Fruit fly (Drosophila melanogaster) whole organism, embryonic: ENCODE measurements around the gene Ekar.

Experiments
- CG10431 ChIP-seq: fragments of 200-800 bp; sonication (Bioruptor generic); optimal IDR thresholded peaks from 3 replicates; lab custom pipeline; 2018; ENCODE audit warnings: missing biosample characterization, mild to moderate bottlenecking, missing genetic modification characterization
- CG11723 ChIP-seq: fragments of 200-800 bp; sonication (Bioruptor generic); optimal IDR thresholded peaks from 2 replicates; lab custom pipeline; 2017; ENCODE audit warnings: missing biosample characterization, mild to moderate bottlenecking, missing genetic modification characterization
- CG12659 ChIP-seq: fragments of 200-800 bp; sonication (Bioruptor generic); optimal IDR thresholded peaks from 3 replicates; lab custom pipeline; 2017; ENCODE audit warnings: mild to moderate bottlenecking, missing biosample characterization, missing genetic modification reagents, missing genetic modification characterization
- CG13894 ChIP-seq: fragments of 200-800 bp; sonication (Bioruptor generic); optimal IDR thresholded peaks from 3 replicates; lab custom pipeline; 2018; ENCODE audit warnings: missing biosample characterization, mild to moderate bottlenecking, missing genetic modification characterization, moderate library complexity
- CG14050 ChIP-seq: fragments of 200-800 bp; sonication (Bioruptor generic); IDR thresholded peaks from 3 replicates; pipeline ENCODE4 v1.3.6; 2022; ENCODE audit warnings: missing biosample characterization, missing genetic modification characterization
- CG14667 ChIP-seq: fragments of 200-800 bp; sonication (Bioruptor generic); IDR thresholded peaks from 2 replicates; pipeline ENCODE4 v1.3.6; 2022; ENCODE audit warnings: missing biosample characterization, missing genetic modification characterization
- CG15696 ChIP-seq: fragments of 200-800 bp; sonication (Bioruptor generic); optimal IDR thresholded peaks from 2 replicates; lab custom pipeline; 2019; ENCODE audit warnings: missing biosample characterization, mild to moderate bottlenecking, missing genetic modification characterization, moderate library complexity
- CG1603 ChIP-seq: fragments of 200-800 bp; sonication (Bioruptor generic); optimal IDR thresholded peaks from 2 replicates; lab custom pipeline; 2019; ENCODE audit warnings: missing biosample characterization, mild to moderate bottlenecking, missing genetic modification characterization, moderate library complexity
- CG17802 ChIP-seq: fragments of 200-800 bp; sonication (Bioruptor generic); optimal IDR thresholded peaks from 2 replicates; lab custom pipeline; 2018; ENCODE audit warnings: missing biosample characterization, mild to moderate bottlenecking, missing genetic modification characterization, moderate library complexity
- CG2199 ChIP-seq: fragments of 200-800 bp; sonication (Bioruptor generic); IDR thresholded peaks from 3 replicates; pipeline ENCODE4 v1.3.6; 2022; ENCODE audit warnings: missing biosample characterization, missing genetic modification characterization
- CG30020 ChIP-seq: fragments of 200-800 bp; optimal IDR thresholded peaks from 2 replicates; lab custom pipeline; 2019; ENCODE audit warnings: missing biosample characterization, mild to moderate bottlenecking, missing genetic modification characterization, moderate library complexity
- CG3163 ChIP-seq: fragments of 200-800 bp; sonication (Bioruptor generic); optimal IDR thresholded peaks from 3 replicates; lab custom pipeline; 2016; ENCODE audit warnings: missing biosample characterization, missing genetic modification characterization
- CG32767 ChIP-seq: fragments of 200-800 bp; sonication (Bioruptor generic); IDR thresholded peaks from 2 replicates; pipeline ENCODE4 v1.3.6; 2022; ENCODE audit warnings: missing biosample characterization, missing genetic modification characterization
- CG3726 ChIP-seq: fragments of 200-800 bp; sonication (Bioruptor generic); IDR thresholded peaks from 3 replicates; pipeline ENCODE4, ENCODE4 v1.3.6; 2022; ENCODE audit warnings: missing biosample characterization, missing genetic modification characterization
- CG4617 ChIP-seq: fragments of 200-800 bp; sonication (Bioruptor generic); optimal IDR thresholded peaks from 3 replicates; lab custom pipeline; 2016; ENCODE audit warnings: missing biosample characterization, missing genetic modification characterization, borderline replicate concordance
- CG6765 ChIP-seq: fragments of 200-800 bp; sonication (Bioruptor generic); optimal IDR thresholded peaks from 3 replicates; lab custom pipeline; 2017; ENCODE audit warnings: missing biosample characterization, mild to moderate bottlenecking, missing genetic modification characterization
- CG7357 ChIP-seq: fragments of 200-800 bp; sonication (Bioruptor generic); IDR thresholded peaks from 3 replicates; pipeline ENCODE4 v1.3.6; 2022; ENCODE audit warnings: missing biosample characterization, missing genetic modification characterization
- CG7745 ChIP-seq: fragments of 200-800 bp; sonication (Bioruptor generic); optimal IDR thresholded peaks from 2 replicates; lab custom pipeline; 2018; ENCODE audit warnings: missing biosample characterization, mild to moderate bottlenecking, missing genetic modification characterization, moderate library complexity
- CG8924 ChIP-seq: fragments of 200-800 bp; optimal IDR thresholded peaks from 3 replicates; lab custom pipeline; 2019; ENCODE audit warnings: missing biosample characterization, mild to moderate bottlenecking, missing genetic modification characterization, moderate library complexity
- CG9817 ChIP-seq: fragments of 200-800 bp; sonication (Bioruptor generic); optimal IDR thresholded peaks from 2 replicates; lab custom pipeline; 2018; ENCODE audit warnings: missing biosample characterization, mild to moderate bottlenecking, missing genetic modification characterization, moderate library complexity
- CkIIα-i1 ChIP-seq: fragments of 200-800 bp; sonication (Bioruptor generic); IDR thresholded peaks from 2 replicates; pipeline ENCODE4 v1.3.6; 2022; ENCODE audit warnings: missing biosample characterization, missing genetic modification characterization
- Eip74EF ChIP-seq, 2 experiments: fragments of 200-800 bp in 1 of 2; fragments of >200 bp in 1 of 2; sonication (Bioruptor generic) in 1 of 2; optimal IDR thresholded peaks; 2 replicates each; lab custom pipeline; 2017 to 2019; ENCODE audit warnings: missing biosample characterization in 2 of 2, missing genetic modification characterization in 2 of 2, mild to moderate bottlenecking in 1 of 2, moderate library complexity in 1 of 2
- HmgD ChIP-seq: fragments of 200-800 bp; sonication (Bioruptor generic); optimal IDR thresholded peaks from 3 replicates; lab custom pipeline; 2016; ENCODE audit warnings: missing biosample characterization, missing genetic modification characterization
- MTF-1 ChIP-seq: fragments of 200-800 bp; sonication (Bioruptor generic); optimal IDR thresholded peaks from 2 replicates; lab custom pipeline; 2018; ENCODE audit warnings: missing biosample characterization, mild to moderate bottlenecking, missing genetic modification characterization, borderline replicate concordance
- Med ChIP-seq: fragments of 200-800 bp; sonication (Bioruptor generic); peaks from one replicate; lab custom pipeline; 2016; ENCODE audit warnings: missing biosample characterization, missing genetic modification characterization, mild to moderate bottlenecking, inconsistent platforms, moderate library complexity
- Myb ChIP-seq: fragments of 200-800 bp; sonication (Bioruptor generic); optimal IDR thresholded peaks from 2 replicates; lab custom pipeline; 2016; ENCODE audit warnings: missing biosample characterization, missing genetic modification characterization
- Nf-YA ChIP-seq: fragments of 200-800 bp; sonication (Bioruptor generic); IDR thresholded peaks from 2 replicates; pipeline ENCODE4 v1.3.6; 2022; ENCODE audit warnings: missing biosample characterization, missing genetic modification characterization
- bbx ChIP-seq: fragments of 200-800 bp; sonication (Bioruptor generic); IDR thresholded peaks from 2 replicates; pipeline ENCODE4 v1.3.6; 2022; ENCODE audit warnings: missing biosample characterization, missing genetic modification characterization; ENCODE audit not compliant: partially characterized antibody
- bigmax ChIP-seq: fragments of 200-800 bp; sonication (Bioruptor generic); optimal IDR thresholded peaks from 2 replicates; lab custom pipeline; 2018; ENCODE audit warnings: missing biosample characterization, mild to moderate bottlenecking, missing genetic modification characterization
- cg ChIP-seq: fragments of 200-800 bp; sonication (Bioruptor generic); optimal IDR thresholded peaks from 3 replicates; lab custom pipeline; 2019; ENCODE audit warnings: missing biosample characterization, mild to moderate bottlenecking, missing genetic modification characterization, moderate library complexity
- chm ChIP-seq: fragments of 200-800 bp; sonication (Bioruptor generic); IDR thresholded peaks from 2 replicates; pipeline ENCODE4 v1.3.6; 2022; ENCODE audit warnings: missing biosample characterization, missing genetic modification characterization
- chn ChIP-seq: fragments of 200-800 bp; sonication (Bioruptor generic); optimal IDR thresholded peaks from 2 replicates; lab custom pipeline; 2016; ENCODE audit warnings: missing biosample characterization, missing genetic modification characterization
- emc ChIP-seq: fragments of 200-800 bp; sonication (Bioruptor generic); optimal IDR thresholded peaks from 2 replicates; lab custom pipeline; 2016; ENCODE audit warnings: missing biosample characterization, missing genetic modification characterization
- ewg ChIP-seq: fragments of 200-800 bp; sonication (Bioruptor generic); optimal IDR thresholded peaks from 3 replicates; lab custom pipeline; 2017; ENCODE audit warnings: mild to moderate bottlenecking, missing biosample characterization, missing genetic modification reagents, missing genetic modification characterization
- knrl ChIP-seq: fragments of 200-800 bp; sonication (Bioruptor generic); IDR thresholded peaks from 3 replicates; pipeline ENCODE4 v1.3.6; 2022; ENCODE audit warnings: missing biosample characterization, missing genetic modification characterization; ENCODE audit not compliant: partially characterized antibody
- lilli ChIP-seq: fragments of 200-800 bp; sonication (Bioruptor generic); optimal IDR thresholded peaks from 3 replicates; lab custom pipeline; 2016; ENCODE audit warnings: missing biosample characterization, missing genetic modification characterization
- nerfin-1 ChIP-seq: fragments of 200-800 bp; sonication (Bioruptor generic); optimal IDR thresholded peaks from 3 replicates; lab custom pipeline; 2019; ENCODE audit warnings: missing biosample characterization, mild to moderate bottlenecking, missing genetic modification characterization, moderate library complexity
- pfk ChIP-seq: fragments of 200-800 bp; sonication (Bioruptor generic); optimal IDR thresholded peaks from 2 replicates; lab custom pipeline; 2018; ENCODE audit warnings: missing biosample characterization, mild to moderate bottlenecking, missing genetic modification characterization, moderate library complexity
- pros ChIP-seq: fragments of 200-800 bp; sonication (Bioruptor generic); optimal IDR thresholded peaks from 3 replicates; lab custom pipeline; 2019; ENCODE audit warnings: missing biosample characterization, mild to moderate bottlenecking, missing genetic modification characterization, moderate library complexity
- pum ChIP-seq: fragments of 200-800 bp; sonication (Bioruptor generic); optimal IDR thresholded peaks from 2 replicates; lab custom pipeline; 2016; ENCODE audit warnings: missing biosample characterization, missing genetic modification characterization
- pzg ChIP-seq: fragments of 200-800 bp; sonication (Bioruptor generic); optimal IDR thresholded peaks from 3 replicates; lab custom pipeline; 2018; ENCODE audit warnings: missing biosample characterization, mild to moderate bottlenecking, missing genetic modification characterization, moderate library complexity
- sc ChIP-seq, 3 experiments: fragments of >200 bp in 2 of 3; fragments of 200-800 bp in 1 of 3; sonication (Bioruptor generic) in 1 of 3; optimal IDR thresholded peaks; 2 replicates in 2 of 3; 3 replicates in 1 of 3; lab custom pipeline; 2017; ENCODE audit warnings: mild to moderate bottlenecking in 1 of 3, missing biosample characterization in 1 of 3, missing genetic modification characterization in 1 of 3, missing genetic modification reagents in 1 of 3
- seq ChIP-seq: fragments of 200-800 bp; sonication (Bioruptor generic); IDR thresholded peaks from 2 replicates; pipeline ENCODE4 v1.3.6; 2022; ENCODE audit warnings: missing biosample characterization, missing genetic modification characterization
- tup ChIP-seq: fragments of 200-800 bp; sonication (Bioruptor generic); optimal IDR thresholded peaks from 2 replicates; lab custom pipeline; 2016; ENCODE audit warnings: missing biosample characterization, mild to moderate bottlenecking, missing genetic modification characterization, moderate library complexity
- zen ChIP-seq: fragments of 200-800 bp; sonication (Bioruptor generic); optimal IDR thresholded peaks from 3 replicates; lab custom pipeline; 2018; ENCODE audit warnings: missing biosample characterization, mild to moderate bottlenecking, missing genetic modification characterization, moderate library complexity

Gene Ekar

DNA sequence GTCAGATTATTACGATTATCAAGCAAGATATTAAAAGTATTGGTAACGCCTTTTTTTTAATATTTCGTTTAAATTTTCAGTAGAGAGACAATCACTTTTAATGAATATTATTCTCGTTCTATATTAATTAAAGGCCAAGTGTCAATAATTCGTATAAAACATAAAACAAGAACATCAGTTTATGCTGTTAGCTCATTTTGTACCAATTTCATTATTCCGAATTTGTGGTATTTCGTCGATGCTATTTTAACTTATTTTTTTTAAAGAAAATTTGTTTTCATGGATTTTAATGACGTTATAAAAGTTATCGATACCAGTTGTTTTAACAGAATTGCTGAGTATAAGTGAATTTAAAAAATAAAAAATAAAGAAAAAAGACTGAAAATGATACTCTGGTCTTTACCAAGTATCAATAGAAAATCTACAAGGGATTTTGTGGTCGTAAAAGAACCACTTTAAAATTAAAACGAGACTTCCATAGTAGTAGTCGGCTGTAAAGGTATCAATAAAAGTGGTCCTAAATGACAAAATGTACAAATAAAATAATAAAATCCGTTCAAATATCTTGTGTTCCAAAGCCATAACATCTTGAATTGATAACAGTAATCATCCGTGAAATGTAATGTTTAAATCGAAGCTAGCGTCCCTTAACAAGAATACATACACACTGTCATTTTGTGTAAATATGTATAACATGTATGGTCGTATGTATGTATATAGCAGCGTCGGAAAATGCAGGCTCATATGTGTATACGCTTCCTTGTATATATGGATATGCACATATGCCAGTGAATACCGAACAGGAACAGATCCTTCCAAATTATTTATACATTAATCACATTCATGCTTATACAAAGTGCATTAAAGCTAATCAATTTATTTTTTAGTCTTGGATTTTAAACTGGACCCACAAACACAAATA lies 35.7 kb downstream of the Ekar start, which contains the start of gene Eph (continued):
- TF ChIP-seq CG4617 (GFP tag; lab: Kevin White, UChicago) (peak; percentile 60), cg (peak; percentile 77), Nf-YA (GFP tag; lab: Robert Waterston, UW) (no peak)
- TF ChIP-seq, all 482 proteins: peak for 33

DNA sequence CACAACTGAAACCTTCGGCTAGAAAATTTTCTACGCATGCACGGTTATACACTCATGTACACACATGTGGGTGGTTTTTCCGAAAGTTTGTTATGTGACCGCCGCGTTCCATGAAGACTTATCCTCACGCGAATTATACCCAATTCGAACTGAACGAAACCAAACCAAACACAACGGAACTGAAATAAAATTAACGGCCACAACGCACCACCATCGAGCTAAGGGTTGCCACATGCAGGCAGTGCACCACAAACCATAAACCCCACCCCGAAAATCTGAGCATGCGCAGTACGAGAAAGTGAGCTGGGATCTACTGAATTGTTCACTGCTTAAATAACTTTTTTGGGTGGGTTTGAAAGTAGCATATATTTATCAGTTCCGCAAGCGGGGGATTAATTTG lies 38.9 kb downstream of the Ekar start, which contains the start of gene onecut:
onecut (minus strand) TSS at position 152 of the 400 bp plus-strand sequence.
- TF ChIP-seq tup (GFP tag; lab: Kevin White, UChicago) (no peak), ewg (GFP tag; lab: Kevin White, UChicago) (peak; percentile 93), CG32767 (GFP tag; lab: Robert Waterston, UW) (peak; percentile 15; the same call in 1 of the 2 replicates), zen (tag; lab: Kevin White, UChicago) (no peak), Myb (peak; percentile 25), pum (no peak), CG3163 (no peak), CG17802 (tag; lab: Kevin White, UChicago) (peak; percentile 78), CG11723 (peak; percentile 27), CkIIα-i1 (GFP tag; lab: Robert Waterston, UW) (no peak), lilli (GFP tag; lab: Kevin White, UChicago) (no peak), CG15696 (tag; lab: Kevin White, UChicago) (no peak), nerfin-1 (tag; lab: Kevin White, UChicago) (peak; percentile 45), CG7357 (GFP tag; lab: Robert Waterston, UW) (peak; percentile 57; the same call in 1 of the 3 replicates), sc (optimal IDR thresholded peaks at IDR 0.05; lab: Kevin White, UChicago) (no peak), sc (GFP tag; optimal IDR thresholded peaks at IDR 0.05; lab: Kevin White, UChicago) (no peak), MTF-1 (GFP tag; lab: Kevin White, UChicago) (no peak), CG6765 (GFP tag; lab: Kevin White, UChicago) (no peak), pfk (GFP tag; lab: Kevin White, UChicago) (peak; percentile 58), CG3726 (GFP tag; lab: Robert Waterston, UW) (no peak), CG13894 (tag; lab: Kevin White, UChicago) (peak; percentile 56), CG14050 (GFP tag; lab: Robert Waterston, UW) (no peak), CG1603 (tag; lab: Kevin White, UChicago) (peak; percentile 69), pzg (GFP tag; lab: Kevin White, UChicago) (peak; percentile 34), emc (GFP tag; lab: Kevin White, UChicago) (no peak), CG2199 (GFP tag; lab: Robert Waterston, UW) (0 out of 3 replicates have a peak, but pooled peaks have one; percentile 77), CG7745 (tag; lab: Kevin White, UChicago) (no peak), CG8924 (peak; percentile 6), CG12659 (GFP tag; lab: Kevin White, UChicago) (peak; percentile 6), CG9817 (no peak), CG30020 (tag; lab: Kevin White, UChicago) (peak; percentile 89), CG14667 (GFP tag; lab: Robert Waterston, UW) (no peak), seq (0 out of 2 replicates have a peak, but pooled peaks have one; percentile 29), Eip74EF (GFP tag; optimal IDR thresholded peaks at IDR 0.05; lab: Kevin White, UChicago) (no peak), pros (peak; percentile 23), chn (GFP tag; lab: Kevin White, UChicago) (no peak), bigmax (GFP tag; lab: Kevin White, UChicago) (no peak), Med (GFP tag; lab: Kevin White, UChicago) (no peak), knrl (GFP tag; lab: Robert Waterston, UW) (no peak), CG10431 (GFP tag; lab: Kevin White, UChicago) (no peak), chm (no peak), bbx (0 out of 2 replicates have a peak, but pooled peaks have one; percentile 26), HmgD (GFP tag; lab: Kevin White, UChicago) (peak; percentile 10)
